Fruit fly (Drosophila melanogaster) whole organism, embryonic: ENCODE data around the gene Moe.

Source experiments
- B-H1 ChIP-seq: fragments of 200-800 bp; sonication (Bioruptor generic); IDR thresholded peaks from 3 replicates; pipeline ENCODE4 v1.3.6; 2022; ENCODE audit warnings: missing biosample characterization, missing genetic modification characterization
- CG1024 ChIP-seq: fragments of 200-800 bp; sonication (Bioruptor generic); IDR thresholded peaks from 2 replicates; pipeline ENCODE4 v1.3.6; 2022; ENCODE audit warnings: missing biosample characterization, missing genetic modification characterization
- CG11456 ChIP-seq: fragments of 200-800 bp; sonication (Bioruptor generic); IDR thresholded peaks from 3 replicates; pipeline ENCODE4 v1.3.6; 2022; ENCODE audit warnings: missing biosample characterization, missing genetic modification characterization
- CG11695 ChIP-seq: fragments of 200-800 bp; sonication (Bioruptor generic); IDR thresholded peaks from 3 replicates; pipeline ENCODE4 v1.3.6; 2022; ENCODE audit warnings: missing biosample characterization, missing genetic modification characterization
- CG12219 ChIP-seq: fragments of 200-800 bp; sonication (Bioruptor generic); optimal IDR thresholded peaks from 3 replicates; lab custom pipeline; 2018; ENCODE audit warnings: missing biosample characterization, mild to moderate bottlenecking, missing genetic modification characterization
- CG12659 ChIP-seq: fragments of 200-800 bp; sonication (Bioruptor generic); optimal IDR thresholded peaks from 3 replicates; lab custom pipeline; 2017; ENCODE audit warnings: mild to moderate bottlenecking, missing biosample characterization, missing genetic modification reagents, missing genetic modification characterization
- CG14050 ChIP-seq: fragments of 200-800 bp; sonication (Bioruptor generic); IDR thresholded peaks from 3 replicates; pipeline ENCODE4 v1.3.6; 2022; ENCODE audit warnings: missing biosample characterization, missing genetic modification characterization
- CG17359 ChIP-seq: fragments of 200-800 bp; sonication (Bioruptor generic); optimal IDR thresholded peaks from 3 replicates; lab custom pipeline; 2018; ENCODE audit warnings: missing biosample characterization, mild to moderate bottlenecking, missing genetic modification characterization, moderate library complexity
- CG17385 ChIP-seq: fragments of 200-800 bp; sonication (Bioruptor generic); optimal IDR thresholded peaks from 3 replicates; lab custom pipeline; 2018; ENCODE audit warnings: missing biosample characterization, mild to moderate bottlenecking, missing genetic modification characterization
- CG2678 ChIP-seq: fragments of 200-800 bp; sonication (Bioruptor generic); optimal IDR thresholded peaks from 3 replicates; lab custom pipeline; 2019; ENCODE audit warnings: missing biosample characterization, mild to moderate bottlenecking, missing genetic modification characterization, moderate library complexity
- CG2875 ChIP-seq: fragments of 200-800 bp; sonication (Bioruptor generic); optimal IDR thresholded peaks from 2 replicates; lab custom pipeline; 2017; ENCODE audit warnings: missing biosample characterization, mild to moderate bottlenecking, missing genetic modification characterization, missing genetic modification reagents
- CG30403 ChIP-seq: fragments of 200-800 bp; sonication (Bioruptor generic); optimal IDR thresholded peaks from 3 replicates; lab custom pipeline; 2016; ENCODE audit warnings: missing biosample characterization, missing genetic modification characterization
- CG3847 ChIP-seq: fragments of 200-800 bp; sonication (Bioruptor generic); IDR thresholded peaks from 2 replicates; pipeline ENCODE4 v1.3.6; 2022; ENCODE audit warnings: missing biosample characterization, missing genetic modification characterization
- CG6683 ChIP-seq: fragments of 200-800 bp; sonication (Bioruptor generic); optimal IDR thresholded peaks from 2 replicates; lab custom pipeline; 2017; ENCODE audit warnings: missing biosample characterization, mild to moderate bottlenecking, missing genetic modification characterization, missing genetic modification reagents
- CG7372 ChIP-seq: fragments of 200-800 bp; sonication (Bioruptor generic); IDR thresholded peaks from 2 replicates; pipeline ENCODE4 v1.3.6; 2022; ENCODE audit warnings: missing biosample characterization, missing genetic modification characterization
- CG7556 ChIP-seq: fragments of 200-800 bp; sonication (Bioruptor generic); optimal IDR thresholded peaks from 2 replicates; lab custom pipeline; 2017; ENCODE audit warnings: missing biosample characterization, mild to moderate bottlenecking, missing genetic modification characterization
- CG7745 ChIP-seq: fragments of 200-800 bp; sonication (Bioruptor generic); optimal IDR thresholded peaks from 2 replicates; lab custom pipeline; 2018; ENCODE audit warnings: missing biosample characterization, mild to moderate bottlenecking, missing genetic modification characterization, moderate library complexity
- CG9932 ChIP-seq: fragments of 200-800 bp; sonication (Bioruptor generic); IDR thresholded peaks from 2 replicates; pipeline ENCODE4 v1.3.6; 2022; ENCODE audit warnings: missing biosample characterization, missing genetic modification characterization
- Eip74EF ChIP-seq, 2 experiments: fragments of 200-800 bp in 1 of 2; fragments of >200 bp in 1 of 2; sonication (Bioruptor generic) in 1 of 2; optimal IDR thresholded peaks; 2 replicates each; lab custom pipeline; 2017 to 2019; ENCODE audit warnings: missing biosample characterization in 2 of 2, missing genetic modification characterization in 2 of 2, mild to moderate bottlenecking in 1 of 2, moderate library complexity in 1 of 2
- Gsc ChIP-seq: fragments of 200-800 bp; sonication (Bioruptor generic); IDR thresholded peaks from 2 replicates; pipeline ENCODE4 v1.3.6; 2022; ENCODE audit warnings: missing biosample characterization, missing genetic modification characterization
- Hsf ChIP-seq: fragments of 200-800 bp; sonication (Bioruptor generic); optimal IDR thresholded peaks from 3 replicates; lab custom pipeline; 2016; ENCODE audit warnings: missing biosample characterization, missing genetic modification characterization
- Med ChIP-seq: fragments of 200-800 bp; sonication (Bioruptor generic); peaks from one replicate; lab custom pipeline; 2016; ENCODE audit warnings: missing biosample characterization, missing genetic modification characterization, mild to moderate bottlenecking, inconsistent platforms, moderate library complexity
- Optix ChIP-seq: fragments of 200-800 bp; sonication (Bioruptor generic); IDR thresholded peaks from 3 replicates; pipeline ENCODE4 v1.3.6; 2022; ENCODE audit warnings: missing biosample characterization, missing genetic modification characterization
- Ptx1 ChIP-seq: fragments of 200-800 bp; sonication (Bioruptor generic); IDR thresholded peaks from 2 replicates; pipeline ENCODE4 v1.3.6; 2022; ENCODE audit warnings: missing biosample characterization, missing genetic modification characterization
- Xrp1 ChIP-seq: fragments of 200-800 bp; sonication (Bioruptor generic); IDR thresholded peaks from 2 replicates; pipeline ENCODE4 v1.3.6; 2022; ENCODE audit warnings: missing biosample characterization, missing genetic modification characterization
- bcd ChIP-seq: fragments of 200-800 bp; sonication (Bioruptor generic); optimal IDR thresholded peaks from 2 replicates; lab custom pipeline; 2017; ENCODE audit warnings: missing biosample characterization, mild to moderate bottlenecking, missing genetic modification characterization
- cato ChIP-seq: fragments of 200-800 bp; sonication (Bioruptor generic); optimal IDR thresholded peaks from 2 replicates; lab custom pipeline; 2016; ENCODE audit warnings: missing biosample characterization, missing genetic modification characterization, borderline replicate concordance
- chm ChIP-seq: fragments of 200-800 bp; sonication (Bioruptor generic); IDR thresholded peaks from 2 replicates; pipeline ENCODE4 v1.3.6; 2022; ENCODE audit warnings: missing biosample characterization, missing genetic modification characterization
- croc ChIP-seq: fragments of 200-800 bp; sonication (Bioruptor generic); conservative IDR thresholded peaks from 3 replicates; pipeline ENCODE4 v1.3.6; 2022; ENCODE audit warnings: missing biosample characterization, missing genetic modification characterization
- dmrt99B ChIP-seq: fragments of 200-800 bp; sonication (Bioruptor generic); optimal IDR thresholded peaks from 2 replicates; lab custom pipeline; 2018; ENCODE audit warnings: missing biosample characterization, mild to moderate bottlenecking, missing genetic modification characterization, moderate library complexity
- eve ChIP-seq, 2 experiments: fragments of >200 bp; optimal IDR thresholded peaks; 2 replicates each; lab custom pipeline; 2017; ENCODE audit warnings: missing biosample characterization in 2 of 2, missing genetic modification characterization in 2 of 2
- ewg ChIP-seq: fragments of 200-800 bp; sonication (Bioruptor generic); optimal IDR thresholded peaks from 3 replicates; lab custom pipeline; 2017; ENCODE audit warnings: mild to moderate bottlenecking, missing biosample characterization, missing genetic modification reagents, missing genetic modification characterization
- exex ChIP-seq: fragments of 200-800 bp; sonication (Bioruptor generic); optimal IDR thresholded peaks from 4 replicates; lab custom pipeline; 2018; ENCODE audit warnings: missing biosample characterization, mild to moderate bottlenecking, missing genetic modification characterization, moderate library complexity
- fd96Cb ChIP-seq: fragments of 200-800 bp; sonication (Bioruptor generic); optimal IDR thresholded peaks from 2 replicates; lab custom pipeline; 2018; ENCODE audit warnings: missing biosample characterization, mild to moderate bottlenecking, missing genetic modification characterization, moderate library complexity
- gcm ChIP-seq: fragments of 200-800 bp; sonication (Bioruptor generic); optimal IDR thresholded peaks from 2 replicates; lab custom pipeline; 2019; ENCODE audit warnings: missing biosample characterization, mild to moderate bottlenecking, missing genetic modification characterization, moderate library complexity
- gem ChIP-seq: fragments of 200-800 bp; sonication (Bioruptor generic); optimal IDR thresholded peaks from 2 replicates; lab custom pipeline; 2019; ENCODE audit warnings: missing biosample characterization, mild to moderate bottlenecking, missing genetic modification characterization, moderate library complexity
- ham ChIP-seq: fragments of 200-800 bp; sonication (Bioruptor generic); IDR thresholded peaks from 2 replicates; pipeline ENCODE4 v1.3.6; 2022; ENCODE audit warnings: missing biosample characterization, missing genetic modification characterization
- lov ChIP-seq, 2 experiments: fragments of 200-800 bp in 1 of 2; fragments of >200 bp in 1 of 2; sonication (Bioruptor generic) in 1 of 2; IDR thresholded peaks in 1 of 2; optimal IDR thresholded peaks in 1 of 2; 2 replicates in 1 of 2; 3 replicates in 1 of 2; pipeline versions ENCODE4 v1.3.6 to Lab custom; 2017 to 2022; ENCODE audit warnings: missing biosample characterization in 1 of 2, missing genetic modification characterization in 1 of 2
- oc ChIP-seq: fragments of 200-800 bp; sonication (Bioruptor generic); optimal IDR thresholded peaks from 2 replicates; lab custom pipeline; 2018; ENCODE audit warnings: missing biosample characterization, mild to moderate bottlenecking, missing genetic modification characterization, moderate library complexity
- pan ChIP-seq, 4 experiments: fragments of >200 bp in 3 of 4; fragments of 200-800 bp in 1 of 4; sonication (Bioruptor generic) in 1 of 4; optimal IDR thresholded peaks in 3 of 4; IDR thresholded peaks in 1 of 4; 2 replicates each; pipeline versions ENCODE4 v1.3.6 to Lab custom; 2017 to 2022; ENCODE audit warnings: missing biosample characterization in 2 of 4, missing genetic modification characterization in 2 of 4, mixed read lengths in 1 of 4
- pb ChIP-seq: fragments of 200-800 bp; sonication (Bioruptor generic); optimal IDR thresholded peaks from 3 replicates; lab custom pipeline; 2016; ENCODE audit warnings: missing biosample characterization, missing genetic modification characterization
- ranshi ChIP-seq: fragments of 200-800 bp; sonication (Bioruptor generic); IDR thresholded peaks from 2 replicates; pipeline ENCODE4 v1.3.6; 2022; ENCODE audit warnings: missing biosample characterization, missing genetic modification characterization
- shn ChIP-seq: fragments of 200-800 bp; sonication (Bioruptor generic); optimal IDR thresholded peaks from 3 replicates; lab custom pipeline; 2016; ENCODE audit warnings: missing biosample characterization, missing genetic modification characterization
- tap ChIP-seq: fragments of 200-800 bp; optimal IDR thresholded peaks from 3 replicates; lab custom pipeline; 2019; ENCODE audit warnings: missing biosample characterization, mild to moderate bottlenecking, missing genetic modification characterization, moderate library complexity
- vvl ChIP-seq: fragments of 200-800 bp; sonication (Bioruptor generic); IDR thresholded peaks from 2 replicates; pipeline ENCODE4 v1.3.6; 2022; ENCODE audit warnings: missing biosample characterization, missing genetic modification characterization
- zfh1 ChIP-seq: fragments of 200-800 bp; sonication (Bioruptor generic); IDR thresholded peaks from 3 replicates; pipeline ENCODE4 v1.3.6; 2022; ENCODE audit warnings: missing biosample characterization, missing genetic modification characterization

Gene Moe

dm6 chrX:8837184-8837583 lies 60.9 kb downstream of the Moe start (continued):
- TF ChIP-seq gem (tag; lab: Kevin White, UChicago) (peak; percentile 54), CG6683 (no peak), pb (GFP tag; lab: Kevin White, UChicago) (no peak), CG11695 (peak; percentile 35; the same call in 1 of the 3 replicates), CG14050 (GFP tag; lab: Robert Waterston, UW) (no peak), CG11456 (0 out of 3 replicates have a peak, but pooled peaks have one; percentile 9), eve (GFP tag; optimal IDR thresholded peaks at IDR 0.05; lab: Kevin White, UChicago) (no peak), vvl (GFP tag; lab: Robert Waterston, UW) (peak; percentile 66), Xrp1 (peak; percentile 37; the same call in 1 of the 2 replicates), lov (optimal IDR thresholded peaks at IDR 0.05; lab: Kevin White, UChicago) (no peak), lov (GFP tag; IDR thresholded peaks at IDR 0.05; lab: Robert Waterston, UW) (peak; percentile 54; the same call in 1 of the 3 replicates), tap (peak; percentile 43), CG9932 (GFP tag; lab: Robert Waterston, UW) (no peak), B-H1 (GFP tag; lab: Robert Waterston, UW) (peak; percentile 17; the same call in 1 of the 3 replicates), CG1024 (0 out of 2 replicates have a peak, but pooled peaks have one; percentile 24), Eip74EF (GFP tag; optimal IDR thresholded peaks at IDR 0.05; lab: Kevin White, UChicago) (peak in 1 of 2 experiments; percentile 36), gcm (GFP tag; lab: Kevin White, UChicago) (peak; percentile 31), bcd (GFP tag; lab: Kevin White, UChicago) (no peak), oc (peak; percentile 51), Gsc (GFP tag; lab: Robert Waterston, UW) (no peak), Hsf (GFP tag; lab: Kevin White, UChicago) (peak; percentile 24), CG3847 (GFP tag; lab: Robert Waterston, UW) (no peak), fd96Cb (tag; lab: Kevin White, UChicago) (peak; percentile 15), CG17359 (tag; lab: Kevin White, UChicago) (peak; percentile 63), cato (no peak), CG17385 (GFP tag; lab: Kevin White, UChicago) (peak; percentile 6), ranshi (GFP tag; lab: Robert Waterston, UW) (peak; percentile 35; the same call in 1 of the 2 replicates), chm (GFP tag; lab: Robert Waterston, UW) (peak; percentile 24; the same call in 1 of the 2 replicates), Optix (GFP tag; lab: Robert Waterston, UW) (no peak), exex (no peak), ham (no peak), CG2875 (peak; percentile 31), CG7745 (tag; lab: Kevin White, UChicago) (no peak), dmrt99B (peak; percentile 43), CG7556 (peak; percentile 16), shn (GFP tag; lab: Kevin White, UChicago) (no peak), pan (optimal IDR thresholded peaks at IDR 0.05; lab: Kevin White, UChicago) (no peak), pan (GFP tag; optimal IDR thresholded peaks at IDR 0.05 in 1 of 2, IDR thresholded peaks at IDR 0.05 in 1 of 2) (peak in 1 of 2 experiments; percentile 46), croc (GFP tag; lab: Robert Waterston, UW) (peak; percentile 31; the same call in 1 of the 3 replicates), CG30403 (GFP tag; lab: Kevin White, UChicago) (peak; percentile 16), Med (peak; percentile 45), CG7372 (GFP tag; lab: Robert Waterston, UW) (0 out of 2 replicates have a peak, but pooled peaks have one; percentile 7), CG2678 (tag; lab: Kevin White, UChicago) (peak; percentile 8), Ptx1 (GFP tag; lab: Robert Waterston, UW) (peak; percentile 63), CG12659 (GFP tag; lab: Kevin White, UChicago) (peak; percentile 1), CG12219 (GFP tag; lab: Kevin White, UChicago) (peak; percentile 23), ewg (GFP tag; lab: Kevin White, UChicago) (peak; percentile 4), zfh1 (GFP tag; lab: Robert Waterston, UW) (peak; percentile 37; the same call in 1 of the 3 replicates)
